Worm (Caenorhabditis elegans): ENCODE measurements around the gene T24F1.7.

DNA sequence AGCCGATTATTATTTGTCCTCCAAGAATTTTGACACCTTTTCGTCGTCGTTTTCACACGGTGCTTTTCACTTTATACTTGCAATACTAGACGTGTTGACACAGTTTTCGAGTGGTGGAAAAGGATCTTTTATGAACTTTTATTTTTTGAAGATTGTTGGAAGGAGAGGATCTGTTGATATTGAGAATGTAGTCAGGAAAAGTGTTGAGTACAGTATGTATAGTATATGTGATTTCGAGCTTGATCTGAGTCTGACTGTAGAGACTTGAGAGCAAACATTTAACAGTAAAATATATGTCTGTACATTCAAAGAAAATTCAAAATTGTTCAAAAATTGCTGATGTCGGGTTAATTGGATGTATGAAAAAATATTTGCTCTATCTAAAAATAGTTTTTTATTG is 23.8 kb downstream of the T24F1.7 start:
- TF ChIP-seq tbx-2 (tag; optimal IDR thresholded peaks at IDR 0.05) (no peak), efl-1 (optimal IDR thresholded peaks at IDR 0.05) (no peak), efl-1 (GFP tag; optimal IDR thresholded peaks at IDR 0.05 in 1 of 2) (no peak), blmp-1 (tag; optimal IDR thresholded peaks at IDR 0.05) (no peak), nhr-76 (tag; optimal IDR thresholded peaks at IDR 0.05) (no peak), hlh-17 (GFP tag; optimal IDR thresholded peaks at IDR 0.05; ENCODE audit: borderline replicate concordance) (no peak), unc-62 (GFP tag; optimal IDR thresholded peaks at IDR 0.05) (no peak), mdl-1 (tag; optimal IDR thresholded peaks at IDR 0.05) (no peak), elt-3 (tag; optimal IDR thresholded peaks at IDR 0.05) (no peak)

All from whole organism, L1 larva.